Worm (Caenorhabditis elegans): ENCODE measurements around the gene F48G7.10.

The F48G7.10 gene

DNA sequence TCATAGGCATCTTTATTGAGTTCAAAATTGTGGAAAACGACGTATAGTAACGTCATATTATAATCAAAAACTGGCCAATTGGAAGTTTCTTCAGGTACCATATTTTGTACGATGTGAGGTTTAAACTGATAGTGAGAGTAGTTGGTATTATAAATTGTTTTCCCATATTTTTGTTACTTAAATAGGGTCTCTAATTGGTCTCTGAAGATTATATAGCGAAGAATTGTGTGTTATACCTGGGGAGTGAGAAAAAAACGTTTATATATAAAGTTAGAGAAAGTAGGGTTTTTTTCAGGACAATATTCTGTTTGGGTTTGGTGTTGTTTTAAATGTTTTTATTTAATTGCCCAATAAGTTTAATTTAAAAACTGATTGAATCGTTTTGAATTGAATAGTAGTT is 9.8 kb downstream of the F48G7.10 start, which contains the start of gene srt-17:
Gene srt-17, minus strand, starts transcription at position 101 of the 400 bp plus-strand sequence.
- TF ChIP-seq hlh-17 (GFP tag; optimal IDR thresholded peaks at IDR 0.05; ENCODE audit: borderline replicate concordance), result no peak
- TF ChIP-seq lin-35 (GFP tag; optimal IDR thresholded peaks at IDR 0.05), result no peak
- no peak for TF ChIP-seq sup-37 (GFP tag; optimal IDR thresholded peaks at IDR 0.05)
- no peak for TF ChIP-seq jun-1 (tag; optimal IDR thresholded peaks at IDR 0.05)
- no peak for TF ChIP-seq nhr-90 (tag; optimal IDR thresholded peaks at IDR 0.05; ENCODE audit: poor library complexity)
- no peak for TF ChIP-seq ceh-63 (GFP tag; optimal IDR thresholded peaks at IDR 0.05)
- TF ChIP-seq nhr-47 (tag; optimal IDR thresholded peaks at IDR 0.05), result no peak
- TF ChIP-seq C04F5.9 (tag; optimal IDR thresholded peaks at IDR 0.05), result no peak
- no peak for TF ChIP-seq lir-3 (tag; optimal IDR thresholded peaks at IDR 0.05; ENCODE audit: poor library complexity)
- TF ChIP-seq nhr-11 (tag; optimal IDR thresholded peaks at IDR 0.05), result no peak
- no peak for TF ChIP-seq mdl-1 (tag; optimal IDR thresholded peaks at IDR 0.05)
- TF ChIP-seq sox-4 (tag; optimal IDR thresholded peaks at IDR 0.05), result no peak
- no peak for TF ChIP-seq grh-1 (GFP tag; IDR thresholded peaks at IDR 0.05)

DNA sequence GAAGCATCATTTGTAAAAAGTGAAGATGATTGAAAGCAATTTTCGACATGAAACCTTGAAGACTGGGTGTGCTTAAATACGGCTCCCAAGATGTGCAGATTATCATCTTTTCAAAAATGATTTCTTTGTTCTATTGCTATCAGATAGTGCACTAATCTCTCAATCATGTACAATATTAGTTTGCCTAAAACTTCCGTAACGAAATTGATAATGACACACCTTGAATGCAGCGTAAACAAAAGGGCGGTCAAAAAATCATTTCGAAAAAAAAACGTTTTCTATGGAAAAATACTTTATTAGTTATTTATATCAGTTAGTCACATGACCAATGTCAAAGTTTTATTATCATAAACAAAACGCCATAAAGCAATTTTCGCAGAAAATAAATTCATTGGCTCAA is 11.9 kb downstream of the F48G7.10 start, which contains the start of gene F48G7.5:
Gene F48G7.5, minus strand, starts transcription at position 34 of the 400 bp plus-strand sequence.
- TF ChIP-seq lir-3 (tag; optimal IDR thresholded peaks at IDR 0.05; ENCODE audit: poor library complexity) (no peak), isw-1 (GFP tag; IDR thresholded peaks at IDR 0.05) (no peak), nhr-12 (tag; optimal IDR thresholded peaks at IDR 0.05) (no peak), efl-3 (GFP tag; optimal IDR thresholded peaks at IDR 0.05) (no peak), mab-9 (GFP tag; IDR thresholded peaks at IDR 0.05) (no peak), ceh-8 (GFP tag; optimal IDR thresholded peaks at IDR 0.05) (no peak), pax-3 (tag; optimal IDR thresholded peaks at IDR 0.05) (no peak), ces-1 (GFP tag; optimal IDR thresholded peaks at IDR 0.05) (no peak), elt-2 (tag; optimal IDR thresholded peaks at IDR 0.05) (peak; percentile 29)

DNA sequence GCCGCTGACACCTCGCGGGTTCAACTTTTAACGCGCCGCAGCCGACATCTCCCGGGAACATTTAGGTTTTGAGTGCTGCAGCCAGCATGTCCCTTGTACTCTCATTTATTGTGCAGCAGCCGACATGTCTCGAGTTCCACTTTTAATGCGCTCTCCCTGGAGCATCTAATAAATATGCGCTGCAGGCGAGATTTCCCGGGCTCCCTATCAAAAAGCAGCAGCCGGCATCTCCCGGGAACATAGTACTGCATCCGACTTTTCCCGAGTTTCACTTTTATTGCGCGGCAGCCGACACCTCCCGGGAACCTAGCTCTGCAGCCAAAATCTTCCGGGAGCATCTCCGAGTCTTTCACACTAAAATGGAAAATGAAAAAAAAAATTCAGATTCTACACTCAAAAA is 13.8 kb downstream of the F48G7.10 start:
- TF ChIP-seq efl-3 (GFP tag; optimal IDR thresholded peaks at IDR 0.05), result no peak
- TF ChIP-seq C16A3.4 (tag; optimal IDR thresholded peaks at IDR 0.05), result no peak
- no peak for TF ChIP-seq mef-2 (tag; optimal IDR thresholded peaks at IDR 0.05)
- no peak for TF ChIP-seq hpl-2 (GFP tag; optimal IDR thresholded peaks at IDR 0.05)

DNA sequence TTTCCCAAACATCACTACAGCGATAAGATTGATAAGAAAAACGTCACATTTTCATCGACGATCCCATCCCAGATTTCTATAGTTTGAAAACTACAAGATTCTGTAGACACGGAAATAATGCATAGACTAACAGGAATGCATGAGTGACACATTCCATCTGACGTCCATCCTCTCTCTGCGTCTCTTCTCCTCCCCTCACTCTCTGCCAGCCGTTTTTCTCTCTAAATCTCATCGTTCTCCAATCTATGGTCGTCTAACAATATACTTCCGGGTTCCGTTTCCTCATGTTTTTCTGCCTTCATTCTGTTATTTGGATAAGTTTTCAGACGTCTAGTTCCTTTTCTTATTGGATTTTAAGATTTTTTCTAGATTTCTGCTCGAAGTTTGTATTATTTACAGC is 15.7 kb downstream of the F48G7.10 start, which contains the start of gene F48G7.4:
Gene F48G7.4, plus strand, starts transcription at position 400 of the 400 bp plus-strand sequence.
- TF ChIP-seq fkh-10 (GFP tag; optimal IDR thresholded peaks at IDR 0.05), result peak; percentile 38
- TF ChIP-seq aha-1 (tag; optimal IDR thresholded peaks at IDR 0.05), result no peak
- no peak for TF ChIP-seq nhr-76 (tag; optimal IDR thresholded peaks at IDR 0.05)
- no peak for TF ChIP-seq mab-9 (GFP tag; IDR thresholded peaks at IDR 0.05)
- peak; percentile 5 for TF ChIP-seq F16B12.6 (tag; optimal IDR thresholded peaks at IDR 0.05)
- TF ChIP-seq hlh-4 (tag; optimal IDR thresholded peaks at IDR 0.05), result no peak
- peak; percentile 60 for TF ChIP-seq dsc-1 (tag; optimal IDR thresholded peaks at IDR 0.05)
- TF ChIP-seq Y116A8C.19 (tag; optimal IDR thresholded peaks at IDR 0.05; ENCODE audit: borderline replicate concordance), result no peak
- TF ChIP-seq lin-14 (GFP tag; optimal IDR thresholded peaks at IDR 0.05), result peak; percentile 100
- no peak for TF ChIP-seq nhr-12 (tag; optimal IDR thresholded peaks at IDR 0.05)
- TF ChIP-seq sptf-1 (tag; optimal IDR thresholded peaks at IDR 0.05), result no peak
- TF ChIP-seq fos-1 (tag; optimal IDR thresholded peaks at IDR 0.05), result peak; percentile 60
- peak; percentile 73 for TF ChIP-seq ztf-4 (tag; optimal IDR thresholded peaks at IDR 0.05)
- peak in 1 of 2 experiments; percentile 11 for TF ChIP-seq mdl-1 (tag; optimal IDR thresholded peaks at IDR 0.05)
- no peak for TF ChIP-seq hpl-2 (GFP tag; optimal IDR thresholded peaks at IDR 0.05)
- TF ChIP-seq ztf-11 (tag; optimal IDR thresholded peaks at IDR 0.05), result no peak
- no peak for TF ChIP-seq C04F5.9 (tag; optimal IDR thresholded peaks at IDR 0.05)
- TF ChIP-seq nhr-20 (tag; optimal IDR thresholded peaks at IDR 0.05), result peak; percentile 91
- peak; percentile 23 for TF ChIP-seq nhr-77 (tag; optimal IDR thresholded peaks at IDR 0.05)
- TF ChIP-seq pax-3 (tag; optimal IDR thresholded peaks at IDR 0.05), result peak; percentile 3
- TF ChIP-seq lin-13 (GFP tag; optimal IDR thresholded peaks at IDR 0.05), result peak; percentile 15
- TF ChIP-seq egl-27 (tag; optimal IDR thresholded peaks at IDR 0.05), result peak in 1 of 2 experiments; percentile 45
- TF ChIP-seq aly-2 (tag; optimal IDR thresholded peaks at IDR 0.05), result peak; percentile 54
- TF ChIP-seq ceh-8 (GFP tag; optimal IDR thresholded peaks at IDR 0.05), result no peak
- no peak for TF ChIP-seq nhr-90 (tag; optimal IDR thresholded peaks at IDR 0.05; ENCODE audit: poor library complexity)
- TF ChIP-seq snpc-4 (tag; optimal IDR thresholded peaks at IDR 0.05), result peak; percentile 13
- peak; percentile 64 for TF ChIP-seq jun-1 (tag; optimal IDR thresholded peaks at IDR 0.05)
- TF ChIP-seq unc-98 (GFP tag; IDR thresholded peaks at IDR 0.05), result no peak
- TF ChIP-seq lsy-2 (tag; optimal IDR thresholded peaks at IDR 0.05), result peak in 1 of 2 experiments; percentile 72
- TF ChIP-seq zip-4 (GFP tag; optimal IDR thresholded peaks at IDR 0.05), result no peak
- TF ChIP-seq elt-2 (tag; optimal IDR thresholded peaks at IDR 0.05), result no peak
